Fruit fly (Drosophila melanogaster) whole organism, wandering third instar larva: ENCODE results near the gene Clp.
A peak's percentile ranks its signal among the peaks of the same experiment; 100 is the strongest.

Experiments
- Abd-B ChIP-seq: fragments of >200 bp; optimal IDR thresholded peaks from 2 replicates; lab custom pipeline; 2017; ENCODE audit warnings: missing biosample characterization, missing genetic modification characterization
- CG32264 ChIP-seq: fragments of 200-800 bp; sonication (Bioruptor generic); optimal IDR thresholded peaks from 2 replicates; lab custom pipeline; 2016; ENCODE audit warnings: missing biosample characterization, missing genetic modification characterization
- CG9705 ChIP-seq: fragments of 200-800 bp; sonication (Bioruptor generic); optimal IDR thresholded peaks from 2 replicates; lab custom pipeline; 2018; ENCODE audit warnings: missing biosample characterization, mild to moderate bottlenecking, missing genetic modification characterization
- CrebA ChIP-seq: fragments of 200-800 bp; sonication (Bioruptor generic); optimal IDR thresholded peaks from 2 replicates; lab custom pipeline; 2016; ENCODE audit warnings: missing biosample characterization, mild to moderate bottlenecking, missing genetic modification characterization, borderline replicate concordance
- Dfd ChIP-seq: fragments of >200 bp; optimal IDR thresholded peaks from 2 replicates; lab custom pipeline; 2017; ENCODE audit warnings: missing biosample characterization, missing genetic modification characterization
- Dif ChIP-seq: fragments of 200-275, 200-300 bp; sonication (Bioruptor generic); optimal IDR thresholded peaks from 2 replicates; lab custom pipeline; 2018; ENCODE audit warnings: missing biosample characterization, missing genetic modification characterization; ENCODE audit not compliant: partially characterized antibody
- GATAd ChIP-seq: sonication (Bioruptor generic); optimal IDR thresholded peaks from 2 replicates; lab custom pipeline; 2016; ENCODE audit warnings: missing biosample characterization, missing genetic modification characterization
- HLH106 ChIP-seq: fragments of 200-800 bp; optimal IDR thresholded peaks from 3 replicates; lab custom pipeline; 2019; ENCODE audit warnings: missing biosample characterization, mild to moderate bottlenecking, missing genetic modification characterization, moderate library complexity
- Hnf4 ChIP-seq: fragments of 200-800 bp; sonication (Bioruptor generic); optimal IDR thresholded peaks from 2 replicates; lab custom pipeline; 2016; ENCODE audit warnings: missing biosample characterization, mild to moderate bottlenecking, missing genetic modification characterization
- Hr78 ChIP-seq: fragments of >200 bp; optimal IDR thresholded peaks from 2 replicates; lab custom pipeline; 2017; ENCODE audit warnings: missing biosample characterization, missing genetic modification characterization
- Hr83 ChIP-seq: fragments of 200-300 bp; sonication (Bioruptor generic); optimal IDR thresholded peaks from 2 replicates; lab custom pipeline; 2016; ENCODE audit warnings: missing biosample characterization, mild to moderate bottlenecking, missing genetic modification characterization, moderate library complexity; ENCODE audit not compliant: poor library complexity, severe bottlenecking
- Jra ChIP-seq: sonication (Bioruptor generic); optimal IDR thresholded peaks from 2 replicates; lab custom pipeline; 2016; ENCODE audit warnings: missing biosample characterization, missing genetic modification characterization
- Mio ChIP-seq: sonication (Bioruptor generic); optimal IDR thresholded peaks from 2 replicates; lab custom pipeline; 2016; ENCODE audit warnings: missing biosample characterization, missing genetic modification characterization
- Myc ChIP-seq: fragments of >200 bp; optimal IDR thresholded peaks from 2 replicates; lab custom pipeline; 2017
- N ChIP-seq: fragments of >200 bp; optimal IDR thresholded peaks from 2 replicates; lab custom pipeline; 2018; ENCODE audit warnings: missing biosample characterization, missing external identifiers, missing genetic modification characterization
- OdsH ChIP-seq: fragments of 200-800 bp; sonication (Bioruptor generic); optimal IDR thresholded peaks from 2 replicates; lab custom pipeline; 2016; ENCODE audit warnings: missing biosample characterization, mild to moderate bottlenecking, missing genetic modification characterization
- Rel ChIP-seq, 2 experiments: fragments of 200-800 bp; sonication (Bioruptor generic) in 1 of 2; optimal IDR thresholded peaks; 2 replicates in 1 of 2; 3 replicates in 1 of 2; lab custom pipeline; 2016 to 2019; ENCODE audit warnings: mild to moderate bottlenecking in 2 of 2, missing biosample characterization in 2 of 2, missing genetic modification characterization in 2 of 2, moderate library complexity in 1 of 2
- Sp1 ChIP-seq: fragments of 200-800 bp; sonication (Bioruptor generic); optimal IDR thresholded peaks from 3 replicates; lab custom pipeline; 2019; ENCODE audit warnings: missing biosample characterization, mild to moderate bottlenecking, missing genetic modification characterization, moderate library complexity
- Vsx2 ChIP-seq: fragments of 200-300, 225-300 bp; sonication (Bioruptor generic); optimal IDR thresholded peaks from 2 replicates; lab custom pipeline; 2018; ENCODE audit warnings: missing biosample characterization, missing genetic modification characterization; ENCODE audit not compliant: partially characterized antibody
- br ChIP-seq: fragments of 200-800 bp; sonication (Bioruptor generic); optimal IDR thresholded peaks from 2 replicates; lab custom pipeline; 2016; ENCODE audit warnings: missing biosample characterization, missing genetic modification characterization
- brk ChIP-seq: fragments of 200-800 bp; sonication (Bioruptor generic); optimal IDR thresholded peaks from 2 replicates; lab custom pipeline; 2016; ENCODE audit warnings: missing biosample characterization, mild to moderate bottlenecking, missing genetic modification characterization
- dl ChIP-seq, 2 experiments: fragments of 175-275, 200-275 bp in 1 of 2; fragments of 200-275 bp in 1 of 2; sonication (Bioruptor generic); optimal IDR thresholded peaks; lab custom pipeline; 2018; ENCODE audit warnings: mild to moderate bottlenecking in 2 of 2, missing biosample characterization in 2 of 2, missing genetic modification characterization in 2 of 2, moderate library complexity in 2 of 2; ENCODE audit not compliant: partially characterized antibody in 2 of 2, insufficient read depth in 1 of 2
- dmrt93B ChIP-seq: fragments of 200-800 bp; sonication (Bioruptor generic); optimal IDR thresholded peaks from 2 replicates; lab custom pipeline; 2018; ENCODE audit warnings: missing biosample characterization, mild to moderate bottlenecking, missing genetic modification characterization
- dsf ChIP-seq: sonication (Bioruptor generic); optimal IDR thresholded peaks from 2 replicates; lab custom pipeline; 2016; ENCODE audit warnings: missing biosample characterization, missing genetic modification characterization, borderline replicate concordance
- ey ChIP-seq: fragments of 200-800 bp; sonication (Bioruptor generic); optimal IDR thresholded peaks from 2 replicates; lab custom pipeline; 2016; ENCODE audit warnings: missing biosample characterization, missing genetic modification characterization
- foxo ChIP-seq, 2 experiments: fragments of 200-800 bp; sonication (Bioruptor generic); optimal IDR thresholded peaks; 2 replicates in 1 of 2; 3 replicates in 1 of 2; lab custom pipeline; 2016 to 2017; ENCODE audit warnings: missing biosample characterization in 2 of 2, missing genetic modification characterization in 2 of 2
- fru ChIP-seq: fragments of 200-800 bp; sonication (Bioruptor generic); optimal IDR thresholded peaks from 3 replicates; lab custom pipeline; 2016; ENCODE audit warnings: missing biosample characterization, mild to moderate bottlenecking, missing genetic modification characterization
- h ChIP-seq: fragments of 200-800 bp; sonication (Bioruptor generic); optimal IDR thresholded peaks from 3 replicates; lab custom pipeline; 2016; ENCODE audit warnings: missing biosample characterization, mild to moderate bottlenecking, missing genetic modification characterization
- jim ChIP-seq: fragments of 175-275, 200-325 bp; sonication (Bioruptor generic); optimal IDR thresholded peaks from 2 replicates; lab custom pipeline; 2016; ENCODE audit warnings: missing biosample characterization, mild to moderate bottlenecking, missing genetic modification characterization
- lola ChIP-seq: fragments of >200 bp; optimal IDR thresholded peaks from 2 replicates; lab custom pipeline; 2017; ENCODE audit warnings: missing biosample characterization, missing genetic modification characterization
- pan ChIP-seq: fragments of >200 bp; optimal IDR thresholded peaks from 2 replicates; lab custom pipeline; 2017
- psq ChIP-seq: fragments of 200-800 bp; sonication (Bioruptor generic); optimal IDR thresholded peaks from 3 replicates; lab custom pipeline; 2017; ENCODE audit warnings: missing biosample characterization, mild to moderate bottlenecking, missing genetic modification characterization, moderate library complexity
- rgr ChIP-seq: fragments of 200-800 bp; sonication (Bioruptor generic); optimal IDR thresholded peaks from 3 replicates; lab custom pipeline; 2016; ENCODE audit warnings: missing biosample characterization, mild to moderate bottlenecking, missing genetic modification characterization
- sage ChIP-seq: fragments of 200-800 bp; sonication (Bioruptor generic); optimal IDR thresholded peaks from 2 replicates; lab custom pipeline; 2016; ENCODE audit warnings: missing biosample characterization, mild to moderate bottlenecking, missing genetic modification characterization
- sv ChIP-seq: fragments of 200-800 bp; sonication (Bioruptor generic); optimal IDR thresholded peaks from 3 replicates; lab custom pipeline; 2016; ENCODE audit warnings: missing biosample characterization, missing genetic modification characterization
- tai ChIP-seq: sonication (Bioruptor generic); optimal IDR thresholded peaks from 2 replicates; lab custom pipeline; 2016; ENCODE audit warnings: missing biosample characterization, missing genetic modification characterization
- usp ChIP-seq: fragments of >200 bp; optimal IDR thresholded peaks from 2 replicates; lab custom pipeline; 2017; ENCODE audit warnings: missing biosample characterization, missing genetic modification characterization
- woc ChIP-seq: sonication (Bioruptor generic); optimal IDR thresholded peaks from 2 replicates; lab custom pipeline; 2016; ENCODE audit warnings: missing biosample characterization, mild to moderate bottlenecking, missing genetic modification characterization

The Clp gene

DNA sequence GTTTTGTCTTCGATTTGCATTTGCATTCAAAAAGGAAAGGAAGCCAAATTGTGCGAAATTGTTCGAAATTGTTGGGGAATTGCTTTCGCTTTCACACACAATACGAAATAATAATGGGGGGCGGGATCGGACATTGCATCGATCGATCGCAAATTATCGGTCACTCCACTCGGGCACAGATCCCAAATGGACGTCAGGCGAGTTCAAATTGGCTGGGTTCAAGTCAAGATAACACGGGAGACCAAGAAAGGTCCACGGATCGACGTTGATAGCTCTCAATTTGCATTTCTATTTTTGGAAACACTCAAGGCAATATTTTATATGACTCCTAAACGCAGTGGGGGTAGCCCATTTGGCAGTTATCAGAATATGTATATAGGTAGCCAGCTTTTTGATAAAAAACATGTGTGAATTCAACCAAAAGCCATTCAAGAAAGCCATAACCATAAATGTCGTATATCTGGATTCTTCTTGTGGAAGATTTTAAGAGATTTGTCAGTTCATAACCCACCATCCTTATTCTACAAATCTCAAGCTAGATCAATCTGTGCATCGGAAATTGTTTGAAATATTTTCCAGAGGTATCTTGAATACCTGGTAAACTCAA, 29.5 kb downstream of the Clp start:
- TF ChIP-seq Hr83 (GFP tag; lab: Kevin White, UChicago) (no peak), Rel (GFP tag; optimal IDR thresholded peaks at IDR 0.05; lab: Kevin White, UChicago) (no peak), Rel (tag; optimal IDR thresholded peaks at IDR 0.05; lab: Kevin White, UChicago) (peak; percentile 53)

DNA sequence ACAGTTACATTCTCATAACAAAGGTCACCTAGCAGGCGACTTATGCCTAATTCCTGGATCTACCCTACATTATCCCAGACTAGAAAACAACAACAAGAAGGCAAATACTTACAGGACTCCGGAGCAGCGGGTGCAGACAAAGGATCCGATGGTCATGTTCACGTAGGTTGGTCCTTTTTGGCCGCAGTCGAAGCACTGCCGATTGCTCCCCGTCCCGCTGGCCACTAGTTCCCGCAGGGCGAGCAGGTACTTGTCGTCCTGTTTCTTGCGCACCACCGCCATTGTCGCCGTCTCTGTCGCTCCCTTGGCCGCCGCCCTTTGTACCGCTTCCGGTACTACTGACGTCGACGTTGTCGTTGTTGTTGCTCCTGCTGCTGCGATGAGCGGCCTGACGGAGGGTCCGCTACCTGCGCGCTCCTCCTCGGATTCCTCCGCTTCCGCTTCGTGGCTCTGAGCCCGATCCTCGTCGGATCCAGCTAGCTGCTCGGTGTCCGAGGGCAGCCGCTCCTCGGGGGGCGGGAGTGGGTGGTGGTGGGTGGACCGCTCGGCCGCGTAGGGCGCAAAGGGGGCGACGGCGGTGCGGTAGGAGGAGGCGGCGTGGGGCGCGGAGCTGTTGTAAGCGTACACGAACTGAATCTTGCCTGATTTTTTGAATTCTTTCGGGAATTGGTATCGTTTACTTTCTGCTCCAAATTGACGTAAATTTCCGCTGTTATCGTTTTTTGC, 30.2 kb downstream of the Clp start:
- TF ChIP-seq sv (GFP tag; lab: Kevin White, UChicago), result no peak
- no peak for TF ChIP-seq HLH106 (tag; lab: Kevin White, UChicago)
- peak; percentile 96 for TF ChIP-seq Dfd (GFP tag; lab: Kevin White, UChicago)
- TF ChIP-seq woc, result no peak
- no peak for TF ChIP-seq GATAd
- TF ChIP-seq fru (GFP tag; lab: Kevin White, UChicago), result no peak

DNA sequence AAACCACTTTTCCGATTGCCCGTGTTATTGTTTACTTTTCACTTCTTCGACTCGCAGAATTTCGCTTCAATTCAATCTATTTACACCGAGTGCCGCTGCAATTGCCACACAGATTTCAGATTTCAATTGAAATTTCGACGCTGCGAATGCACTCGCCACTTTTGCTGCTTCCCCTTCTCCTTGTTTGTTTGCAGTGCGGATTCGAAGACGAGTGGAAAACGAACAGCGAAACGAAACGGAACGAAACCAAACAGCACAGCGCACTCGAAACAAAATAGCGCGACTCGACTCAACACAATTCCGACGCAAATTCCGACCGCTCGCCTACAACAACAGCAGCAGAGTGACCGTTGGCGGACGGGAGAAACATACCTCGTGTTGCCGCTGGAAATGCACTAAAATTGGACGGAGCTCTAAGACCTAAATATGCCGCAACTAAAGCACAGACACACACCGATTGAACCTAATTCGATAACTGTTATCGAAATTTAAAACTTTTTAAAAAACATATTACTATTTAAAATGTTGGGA, 31.0 kb downstream of the Clp start, which contains the start of gene drongo:
Gene drongo (minus strand): TSS at position 345 of the 531 bp plus-strand sequence.
- no peak for TF ChIP-seq HLH106 (tag; lab: Kevin White, UChicago)
- peak; percentile 36 for TF ChIP-seq Jra (GFP tag; lab: Kevin White, UChicago)
- no peak for TF ChIP-seq Mio (GFP tag; lab: Kevin White, UChicago)
- TF ChIP-seq sv (GFP tag; lab: Kevin White, UChicago), result no peak
- TF ChIP-seq rgr, result peak; percentile 20
- TF ChIP-seq CG9705, result no peak
- TF ChIP-seq Hr78 (GFP tag; lab: Kevin White, UChicago), result no peak
- TF ChIP-seq dsf (GFP tag; lab: Kevin White, UChicago), result peak; percentile 1
- TF ChIP-seq dl (GFP tag; optimal IDR thresholded peaks at IDR 0.05; lab: Kevin White, UChicago; ENCODE audit: insufficient read depth in 1 of 2, partially characterized antibody in 2 of 2), result no peak
- TF ChIP-seq CG32264 (GFP tag; lab: Kevin White, UChicago), result no peak
- peak; percentile 8 for TF ChIP-seq fru (GFP tag; lab: Kevin White, UChicago)
- peak; percentile 46 for TF ChIP-seq h
- no peak for TF ChIP-seq woc
- TF ChIP-seq Dif, result peak; percentile 17
- peak in 1 of 2 experiments; percentile 14 for TF ChIP-seq foxo (GFP tag; optimal IDR thresholded peaks at IDR 0.05; lab: Kevin White, UChicago)
- no peak for TF ChIP-seq dmrt93B (GFP tag; lab: Kevin White, UChicago)
- TF ChIP-seq pan (lab: Kevin White, UChicago), result no peak
- TF ChIP-seq ey (GFP tag; lab: Kevin White, UChicago), result no peak
- TF ChIP-seq Hr83 (GFP tag; lab: Kevin White, UChicago), result peak; percentile 55
- TF ChIP-seq tai (GFP tag; lab: Kevin White, UChicago), result no peak
- peak; percentile 75 for TF ChIP-seq psq (GFP tag; lab: Kevin White, UChicago)
- TF ChIP-seq Hnf4, result peak; percentile 41
- TF ChIP-seq sage, result no peak
- TF ChIP-seq jim (GFP tag; lab: Kevin White, UChicago), result peak; percentile 61
- TF ChIP-seq CrebA (GFP tag; lab: Kevin White, UChicago), result no peak
- TF ChIP-seq brk (GFP tag; lab: Kevin White, UChicago), result no peak
- TF ChIP-seq usp (GFP tag; lab: Kevin White, UChicago), result no peak
- peak; percentile 68 for TF ChIP-seq Sp1 (GFP tag; lab: Kevin White, UChicago)
- TF ChIP-seq br (GFP tag; lab: Kevin White, UChicago), result peak; percentile 55
- TF ChIP-seq Abd-B (GFP tag; lab: Kevin White, UChicago), result no peak
- no peak for TF ChIP-seq Rel (GFP tag; optimal IDR thresholded peaks at IDR 0.05; lab: Kevin White, UChicago)
- peak; percentile 26 for TF ChIP-seq Rel (tag; optimal IDR thresholded peaks at IDR 0.05; lab: Kevin White, UChicago)
- TF ChIP-seq Dfd (GFP tag; lab: Kevin White, UChicago), result no peak
- no peak for TF ChIP-seq Vsx2
- peak; percentile 5 for TF ChIP-seq Myc (lab: Kevin White, UChicago)
- TF ChIP-seq lola (GFP tag; lab: Kevin White, UChicago), result no peak
- no peak for TF ChIP-seq GATAd
- TF ChIP-seq N (GFP tag; lab: Kevin White, UChicago), result no peak
- no peak for TF ChIP-seq OdsH
- TF ChIP-seq, all 38 proteins: peak for 15
